Fruit fly (Drosophila melanogaster): Measurements from ENCODE around the gene xit.

The xit gene

dm6 chrX:6800726-6801296 lies 20.0 kb upstream of the xit start (continued):
- 0 out of 3 replicates have a peak, but pooled peaks have one; percentile 19 for TF ChIP-seq ken (GFP tag; IDR thresholded peaks at IDR 0.05)
- TF ChIP-seq en (GFP tag; optimal IDR thresholded peaks at IDR 0.05): no peak
- no peak for TF ChIP-seq Spps (tag; optimal IDR thresholded peaks at IDR 0.05)
- no peak for TF ChIP-seq CG18476 (GFP tag; optimal IDR thresholded peaks at IDR 0.05)
- TF ChIP-seq prd (optimal IDR thresholded peaks at IDR 0.05): no peak
- TF ChIP-seq prd (GFP tag; IDR thresholded peaks at IDR 0.05): peak; percentile 52; the same call in 2 of the 3 replicates
- peak; percentile 77 for TF ChIP-seq sug (tag; optimal IDR thresholded peaks at IDR 0.05)
- TF ChIP-seq eyg (GFP tag; optimal IDR thresholded peaks at IDR 0.05): no peak
- TF ChIP-seq Rx (GFP tag; IDR thresholded peaks at IDR 0.05): peak; percentile 46; the same call in 1 of the 2 replicates
- TF ChIP-seq inv (GFP tag; IDR thresholded peaks at IDR 0.05; ENCODE audit: partially characterized antibody): no peak
- no peak for TF ChIP-seq sc (optimal IDR thresholded peaks at IDR 0.05)
- TF ChIP-seq sc (GFP tag; optimal IDR thresholded peaks at IDR 0.05): no peak
- TF ChIP-seq Lim3 (GFP tag; IDR thresholded peaks at IDR 0.05): no peak
- TF ChIP-seq CG3163 (GFP tag; optimal IDR thresholded peaks at IDR 0.05): no peak
- TF ChIP-seq dati (GFP tag; IDR thresholded peaks at IDR 0.05): no peak
- TF ChIP-seq CG12219 (GFP tag; optimal IDR thresholded peaks at IDR 0.05): peak; percentile 11
- no peak for TF ChIP-seq aop (GFP tag; IDR thresholded peaks at IDR 0.05)
- TF ChIP-seq Ets97D (GFP tag; optimal IDR thresholded peaks at IDR 0.05): no peak
- peak; percentile 46 for TF ChIP-seq CG17359 (tag; optimal IDR thresholded peaks at IDR 0.05)
- no peak for TF ChIP-seq CG2889 (GFP tag; IDR thresholded peaks at IDR 0.05)
- TF ChIP-seq HLHmδ (GFP tag; optimal IDR thresholded peaks at IDR 0.05): no peak
- TF ChIP-seq CrebB (tag; optimal IDR thresholded peaks at IDR 0.05): no peak
- TF ChIP-seq CG12155 (GFP tag; optimal IDR thresholded peaks at IDR 0.05): peak; percentile 61
- TF ChIP-seq CG10462 (GFP tag; optimal IDR thresholded peaks at IDR 0.05): no peak
- no peak for TF ChIP-seq chm (GFP tag; IDR thresholded peaks at IDR 0.05)
- no peak for TF ChIP-seq CG4707 (GFP tag; optimal IDR thresholded peaks at IDR 0.05)
- peak; percentile 68 for TF ChIP-seq gem (tag; optimal IDR thresholded peaks at IDR 0.05)
- TF ChIP-seq CG3838 (GFP tag; optimal IDR thresholded peaks at IDR 0.05): no peak
- no peak for TF ChIP-seq CG15011 (GFP tag; optimal IDR thresholded peaks at IDR 0.05)
- TF ChIP-seq Kr (GFP tag; optimal IDR thresholded peaks at IDR 0.05): no peak
- TF ChIP-seq Usf (GFP tag; optimal IDR thresholded peaks at IDR 0.05): no peak
- TF ChIP-seq Fer1 (GFP tag; optimal IDR thresholded peaks at IDR 0.05): peak; percentile 67
- no peak for TF ChIP-seq CG4617 (GFP tag; optimal IDR thresholded peaks at IDR 0.05; ENCODE audit: borderline replicate concordance)
- TF ChIP-seq Taf1 (GFP tag; IDR thresholded peaks at IDR 0.05): no peak
- peak; percentile 60 for TF ChIP-seq mirr (GFP tag; optimal IDR thresholded peaks at IDR 0.05)
- TF ChIP-seq wor (GFP tag; IDR thresholded peaks at IDR 0.05): no peak
- no peak for TF ChIP-seq Asciz (GFP tag; optimal IDR thresholded peaks at IDR 0.05)
- TF ChIP-seq peb (GFP tag; IDR thresholded peaks at IDR 0.05): no peak
- 0 out of 3 replicates have a peak, but pooled peaks have one; percentile 56 for TF ChIP-seq CG34422 (GFP tag; IDR thresholded peaks at IDR 0.05)
- peak; percentile 67; the same call in 2 of the 3 replicates for TF ChIP-seq z (GFP tag; IDR thresholded peaks at IDR 0.05)
- TF ChIP-seq E2f2 (GFP tag; IDR thresholded peaks at IDR 0.05): no peak
- TF ChIP-seq CG30403 (GFP tag; optimal IDR thresholded peaks at IDR 0.05): peak; percentile 33
- TF ChIP-seq Bgb (GFP tag; IDR thresholded peaks at IDR 0.05; ENCODE audit: partially characterized antibody): peak; percentile 23; the same call in 1 of the 2 replicates
- no peak for TF ChIP-seq ems (GFP tag; optimal IDR thresholded peaks at IDR 0.05)
- TF ChIP-seq odd (GFP tag; optimal IDR thresholded peaks at IDR 0.05): peak; percentile 43
- TF ChIP-seq cwo (GFP tag; optimal IDR thresholded peaks at IDR 0.05): peak; percentile 65
- TF ChIP-seq CG9727 (GFP tag; optimal IDR thresholded peaks at IDR 0.05): no peak
- TF ChIP-seq Optix (GFP tag; IDR thresholded peaks at IDR 0.05): 0 out of 3 replicates have a peak, but pooled peaks have one; percentile 25
- no peak for TF ChIP-seq onecut (GFP tag; IDR thresholded peaks at IDR 0.05)
- TF ChIP-seq CG4820 (GFP tag; optimal IDR thresholded peaks at IDR 0.05): peak; percentile 6
- TF ChIP-seq vvl (GFP tag; IDR thresholded peaks at IDR 0.05): peak; percentile 46
- TF ChIP-seq CG9609 (GFP tag; optimal IDR thresholded peaks at IDR 0.05): no peak
